Worm (Caenorhabditis elegans) whole organism, L3 larva: Measurements from ENCODE around the gene F55C5.10.

Source experiments
- ZK546.5 ChIP-seq: sonication (generic microtip); optimal IDR thresholded peaks from 2 replicates; lab custom pipeline; 2017; ENCODE audit warnings: missing biosample characterization, missing genetic modification characterization
- aly-2 ChIP-seq: fragments of 150-350 bp; optimal IDR thresholded peaks from 2 replicates; lab custom pipeline; 2014; ENCODE audit warnings: missing biosample characterization, missing genetic modification characterization
- ama-1 ChIP-seq: fragments of 150-350 bp; optimal IDR thresholded peaks from 2 replicates; lab custom pipeline; 2018
- ceh-16 ChIP-seq: sonication (generic microtip); optimal IDR thresholded peaks from 2 replicates; lab custom pipeline; 2017; ENCODE audit warnings: missing biosample characterization, missing genetic modification characterization
- ceh-28 ChIP-seq: fragments of 150-350 bp; optimal IDR thresholded peaks from 2 replicates; lab custom pipeline; 2014; ENCODE audit warnings: missing biosample characterization, missing genetic modification reagents, missing genetic modification characterization
- ceh-9 ChIP-seq: sonication (generic microtip); optimal IDR thresholded peaks from 2 replicates; lab custom pipeline; 2018; ENCODE audit warnings: missing biosample characterization, missing genetic modification characterization
- daf-12 ChIP-seq: fragments of 150-350 bp; optimal IDR thresholded peaks from 2 replicates; lab custom pipeline; 2014; ENCODE audit warnings: missing biosample characterization, missing genetic modification reagents, missing genetic modification characterization
- egl-27 ChIP-seq: sonication (generic microtip); optimal IDR thresholded peaks from 4 replicates; lab custom pipeline; 2017; ENCODE audit warnings: missing biosample characterization, missing genetic modification reagents, missing genetic modification characterization
- egl-5 ChIP-seq: fragments of 150-350 bp; optimal IDR thresholded peaks from 2 replicates; lab custom pipeline; 2017; ENCODE audit warnings: missing biosample characterization, missing genetic modification reagents, missing genetic modification characterization, inconsistent platforms
- elt-1 ChIP-seq: fragments of 150-350 bp; optimal IDR thresholded peaks from 2 replicates; lab custom pipeline; 2014; ENCODE audit warnings: missing biosample characterization, missing genetic modification characterization
- elt-2 ChIP-seq: sonication (generic microtip); optimal IDR thresholded peaks from 2 replicates; lab custom pipeline; 2016; ENCODE audit warnings: missing genetic modification reagents, mild to moderate bottlenecking, missing genetic modification characterization, missing compliant biosample characterization
- eor-1 ChIP-seq, 2 experiments: fragments of 150-350 bp; optimal IDR thresholded peaks; 2 replicates each; lab custom pipeline; 2014 to 2018; ENCODE audit warnings: missing biosample characterization in 2 of 2, missing genetic modification characterization in 2 of 2
- fkh-2 ChIP-seq: fragments of 150-350 bp; optimal IDR thresholded peaks from 2 replicates; lab custom pipeline; 2014; ENCODE audit warnings: missing biosample characterization, missing genetic modification reagents, missing genetic modification characterization
- fos-1 ChIP-seq: fragments of 150-350 bp; optimal IDR thresholded peaks from 2 replicates; lab custom pipeline; 2014; ENCODE audit warnings: missing biosample characterization, missing genetic modification characterization
- hmg-11 ChIP-seq: sonication (generic microtip); optimal IDR thresholded peaks from 2 replicates; lab custom pipeline; 2016; ENCODE audit warnings: missing genetic modification characterization, missing compliant biosample characterization
- jun-1 ChIP-seq: fragments of 150-350 bp; optimal IDR thresholded peaks from 2 replicates; lab custom pipeline; 2014; ENCODE audit warnings: missing biosample characterization, missing genetic modification reagents, missing genetic modification characterization
- lin-15B ChIP-seq: fragments of 150-350 bp; optimal IDR thresholded peaks from 2 replicates; lab custom pipeline; 2014; ENCODE audit warnings: missing biosample characterization, missing genetic modification characterization
- lin-39 ChIP-seq: fragments of 150-350 bp; optimal IDR thresholded peaks from 2 replicates; lab custom pipeline; 2018; ENCODE audit warnings: missing biosample characterization, missing genetic modification reagents, missing genetic modification characterization
- lsy-12 ChIP-seq: sonication (generic microtip); optimal IDR thresholded peaks from 2 replicates; lab custom pipeline; 2016; ENCODE audit warnings: mild to moderate bottlenecking, missing genetic modification characterization, missing compliant biosample characterization
- mdl-1 ChIP-seq: fragments of 150-350 bp; optimal IDR thresholded peaks from 2 replicates; lab custom pipeline; 2014; ENCODE audit warnings: missing biosample characterization, missing genetic modification characterization
- mml-1 ChIP-seq: fragments of 150-350 bp; sonication (generic microtip); optimal IDR thresholded peaks from 3 replicates; lab custom pipeline; 2014; ENCODE audit warnings: missing biosample characterization, missing genetic modification characterization
- nfya-1 ChIP-seq: sonication (generic microtip); optimal IDR thresholded peaks from 2 replicates; lab custom pipeline; 2017; ENCODE audit warnings: missing genetic modification characterization, mild to moderate bottlenecking, missing compliant biosample characterization, antibody characterized with exemption, moderate library complexity; ENCODE audit not compliant: insufficient read depth
- nhr-11 ChIP-seq: fragments of 150-350 bp; optimal IDR thresholded peaks from 2 replicates; lab custom pipeline; 2014; ENCODE audit warnings: missing biosample characterization, missing genetic modification characterization
- nhr-12 ChIP-seq: fragments of 150-350 bp; optimal IDR thresholded peaks from 2 replicates; lab custom pipeline; 2014; ENCODE audit warnings: missing biosample characterization, missing genetic modification characterization
- nhr-23 ChIP-seq: fragments of 150-350 bp; optimal IDR thresholded peaks from 2 replicates; lab custom pipeline; 2014; ENCODE audit warnings: missing biosample characterization, missing genetic modification reagents, missing genetic modification characterization
- nhr-237 ChIP-seq: fragments of 150-350 bp; optimal IDR thresholded peaks from 2 replicates; lab custom pipeline; 2014; ENCODE audit warnings: missing biosample characterization, missing genetic modification characterization
- nhr-25 ChIP-seq: sonication (generic microtip); optimal IDR thresholded peaks from 2 replicates; lab custom pipeline; 2017; ENCODE audit warnings: missing biosample characterization, missing genetic modification characterization
- nhr-28 ChIP-seq: fragments of 150-350 bp; optimal IDR thresholded peaks from 2 replicates; lab custom pipeline; 2014; ENCODE audit warnings: missing biosample characterization, missing genetic modification characterization
- nhr-43 ChIP-seq: sonication (generic microtip); optimal IDR thresholded peaks from 2 replicates; lab custom pipeline; 2016; ENCODE audit warnings: mild to moderate bottlenecking, missing genetic modification characterization, missing compliant biosample characterization; ENCODE audit not compliant: poor library complexity, severe bottlenecking
- nhr-67 ChIP-seq: fragments of 150-350 bp; optimal IDR thresholded peaks from 2 replicates; lab custom pipeline; 2014; ENCODE audit warnings: missing biosample characterization, missing genetic modification characterization
- nhr-76 ChIP-seq: fragments of 150-350 bp; sonication (generic microtip); optimal IDR thresholded peaks from 5 replicates; lab custom pipeline; 2014; ENCODE audit warnings: missing biosample characterization, missing genetic modification characterization
- pha-4 ChIP-seq: fragments of 150-350 bp; optimal IDR thresholded peaks from 2 replicates; lab custom pipeline; 2014; ENCODE audit warnings: missing biosample characterization, missing genetic modification reagents, missing genetic modification characterization
- pqm-1 ChIP-seq: fragments of 150-350 bp; optimal IDR thresholded peaks from 2 replicates; lab custom pipeline; 2017; ENCODE audit warnings: missing biosample characterization, missing genetic modification characterization, inconsistent platforms
- sea-2 ChIP-seq: fragments of 150-350 bp; sonication (generic microtip); optimal IDR thresholded peaks from 4 replicates; lab custom pipeline; 2014; ENCODE audit warnings: missing biosample characterization, missing genetic modification reagents, missing genetic modification characterization
- skn-1 ChIP-seq: fragments of 150-350 bp; optimal IDR thresholded peaks from 2 replicates; lab custom pipeline; 2014; ENCODE audit warnings: missing biosample characterization, missing genetic modification characterization
- snpc-4 ChIP-seq: fragments of 150-350 bp; optimal IDR thresholded peaks from 2 replicates; lab custom pipeline; 2014; ENCODE audit warnings: missing biosample characterization, missing genetic modification characterization
- tbx-2 ChIP-seq: sonication (generic microtip); optimal IDR thresholded peaks from 2 replicates; lab custom pipeline; 2016; ENCODE audit warnings: mild to moderate bottlenecking, missing genetic modification characterization, missing compliant biosample characterization
- zag-1 ChIP-seq: fragments of 150-350 bp; optimal IDR thresholded peaks from 2 replicates; lab custom pipeline; 2014; ENCODE audit warnings: missing biosample characterization, missing genetic modification characterization
- ztf-11 ChIP-seq: fragments of 150-350 bp; optimal IDR thresholded peaks from 2 replicates; lab custom pipeline; 2014; ENCODE audit warnings: missing biosample characterization, missing genetic modification characterization
- ztf-4 ChIP-seq: fragments of 150-350 bp; optimal IDR thresholded peaks from 2 replicates; lab custom pipeline; 2014; ENCODE audit warnings: missing biosample characterization, missing genetic modification characterization

The F55C5.10 gene

ce11 chrV:12317894-12318553, 34.7 kb downstream of the F55C5.10 start, which contains the start of the genes R04F11.5 and R04F11.2 (continued):
- no peak for TF ChIP-seq aly-2 (tag; lab: Kevin White, UChicago)
- no peak for TF ChIP-seq nhr-23 (tag; lab: Kevin White, UChicago)
- peak; percentile 94 for TF ChIP-seq nfya-1 (tag; lab: Kevin White, UChicago)
- TF ChIP-seq nhr-25 (tag; lab: Kevin White, UChicago): peak; percentile 80
- no peak for TF ChIP-seq ceh-9 (tag; lab: Kevin White, UChicago)
- no peak for TF ChIP-seq fos-1 (tag; lab: Kevin White, UChicago)

ce11 chrV:12320274-12320839, 37.1 kb downstream of the F55C5.10 start:
- TF ChIP-seq lsy-12 (tag; lab: Kevin White, UChicago): peak; percentile 29
- peak; percentile 59 for TF ChIP-seq nhr-43 (tag; lab: Kevin White, UChicago)
- TF ChIP-seq lin-39 (tag; lab: Kevin White, UChicago): no peak

ce11 chrV:12326638-12327037, 43.4 kb downstream of the F55C5.10 start:
- peak; percentile 22 for TF ChIP-seq nfya-1 (tag; lab: Kevin White, UChicago)
- TF ChIP-seq lin-15B (tag; lab: Kevin White, UChicago): no peak
- TF ChIP-seq hmg-11 (tag; lab: Kevin White, UChicago): peak; percentile 3
- TF ChIP-seq mdl-1 (tag; lab: Kevin White, UChicago): no peak
- no peak for TF ChIP-seq fos-1 (tag; lab: Kevin White, UChicago)
- peak; percentile 56 for TF ChIP-seq lin-39 (tag; lab: Kevin White, UChicago)
- no peak for TF ChIP-seq nhr-11 (tag; lab: Kevin White, UChicago)

- TF ChIP-seq elt-1 (tag; lab: Kevin White, UChicago) (peak; percentile 57), snpc-4 (tag; lab: Kevin White, UChicago) (no peak)
- TF ChIP-seq, all 47 proteins: peak for 1
Observed at ce11 chrV:12329173-12329572, 45.9 kb downstream of the F55C5.10 start.

ce11 chrV:12331820-12332219, 48.5 kb downstream of the F55C5.10 start:
- TF ChIP-seq ceh-16 (tag; lab: Kevin White, UChicago) (no peak), nhr-67 (tag; lab: Kevin White, UChicago) (no peak), mdl-1 (tag; lab: Kevin White, UChicago) (no peak), nhr-12 (no peak), nhr-237 (no peak), skn-1 (no peak), nhr-28 (no peak), zag-1 (tag; lab: Kevin White, UChicago) (no peak), ceh-28 (tag; lab: Kevin White, UChicago) (no peak), nfya-1 (tag; lab: Kevin White, UChicago) (peak; percentile 32), ztf-11 (tag; lab: Kevin White, UChicago) (no peak), pha-4 (no peak), nhr-25 (tag; lab: Kevin White, UChicago) (no peak), fos-1 (tag; lab: Kevin White, UChicago) (no peak), ama-1 (lab: Kevin White, UChicago) (no peak), nhr-76 (tag; lab: Kevin White, UChicago) (no peak), lin-39 (tag; lab: Kevin White, UChicago) (peak; percentile 43), snpc-4 (tag; lab: Kevin White, UChicago) (no peak), egl-5 (tag; lab: Kevin White, UChicago) (no peak), ztf-4 (tag; lab: Kevin White, UChicago) (no peak), ZK546.5 (tag; lab: Kevin White, UChicago) (no peak), mml-1 (tag; lab: Kevin White, UChicago) (no peak), egl-27 (tag; lab: Kevin White, UChicago) (no peak), nhr-23 (tag; lab: Kevin White, UChicago) (no peak), sea-2 (GFP tag; lab: Kevin White, UChicago) (no peak), lin-15B (tag; lab: Kevin White, UChicago) (no peak), fkh-2 (tag; lab: Kevin White, UChicago) (no peak), jun-1 (tag; lab: Kevin White, UChicago) (no peak), pqm-1 (tag; lab: Kevin White, UChicago) (no peak), ceh-9 (tag; lab: Kevin White, UChicago) (no peak), elt-2 (tag; lab: Kevin White, UChicago) (peak; percentile 11), eor-1 (tag; optimal IDR thresholded peaks at IDR 0.05; lab: Kevin White, UChicago) (no peak), lsy-12 (tag; lab: Kevin White, UChicago) (peak; percentile 38), nhr-11 (tag; lab: Kevin White, UChicago) (no peak), nhr-43 (tag; lab: Kevin White, UChicago) (no peak), hmg-11 (tag; lab: Kevin White, UChicago) (peak; percentile 61), daf-12 (tag; lab: Kevin White, UChicago) (no peak), elt-1 (tag; lab: Kevin White, UChicago) (no peak), tbx-2 (no peak)
